Fruit fly (Drosophila melanogaster): Measurements from ENCODE around the gene Arpc3B.

Arpc3B gene

dm6 chrX:17132685-17133084 is 27.0 kb upstream of the Arpc3B start:
- TF ChIP-seq insv (GFP tag; optimal IDR thresholded peaks at IDR 0.05) (no peak), Awh (GFP tag; IDR thresholded peaks at IDR 0.05) (no peak), PHDP (tag; optimal IDR thresholded peaks at IDR 0.05) (peak; percentile 14), D19A (tag; optimal IDR thresholded peaks at IDR 0.05) (no peak), CG8290 (GFP tag; optimal IDR thresholded peaks at IDR 0.05) (no peak), CG8290 (tag; optimal IDR thresholded peaks at IDR 0.05) (no peak), sc (optimal IDR thresholded peaks at IDR 0.05) (no peak), sc (GFP tag; optimal IDR thresholded peaks at IDR 0.05) (no peak), CG4424 (GFP tag; optimal IDR thresholded peaks at IDR 0.05) (peak; percentile 18), CG4360 (GFP tag; IDR thresholded peaks at IDR 0.05) (no peak), kah (GFP tag; optimal IDR thresholded peaks at IDR 0.05) (no peak), caup (GFP tag; optimal IDR thresholded peaks at IDR 0.05; ENCODE audit: severe bottlenecking) (no peak), Meics (GFP tag; optimal IDR thresholded peaks at IDR 0.05) (no peak), Mad (GFP tag; optimal IDR thresholded peaks at IDR 0.05) (no peak), dysf (GFP tag; IDR thresholded peaks at IDR 0.05) (peak; percentile 39; the same call in 2 of the 3 replicates), Atf-2 (GFP tag; optimal IDR thresholded peaks at IDR 0.05) (no peak), Xbp1 (GFP tag; optimal IDR thresholded peaks at IDR 0.05) (no peak), CG18262 (tag; optimal IDR thresholded peaks at IDR 0.05) (no peak), dmrt11E (tag; optimal IDR thresholded peaks at IDR 0.05) (no peak), prd (optimal IDR thresholded peaks at IDR 0.05) (no peak), prd (GFP tag; IDR thresholded peaks at IDR 0.05) (no peak; the same call in 2 of the 3 replicates), CG3281 (GFP tag; optimal IDR thresholded peaks at IDR 0.05) (peak; percentile 56), pho (GFP tag; optimal IDR thresholded peaks at IDR 0.05) (no peak), Side (GFP tag; optimal IDR thresholded peaks at IDR 0.05) (no peak), Dp (GFP tag; optimal IDR thresholded peaks at IDR 0.05) (no peak), Sox100B (GFP tag; optimal IDR thresholded peaks at IDR 0.05) (peak; percentile 33), CG13123 (GFP tag; optimal IDR thresholded peaks at IDR 0.05) (no peak), Elba2 (GFP tag; optimal IDR thresholded peaks at IDR 0.05) (no peak), ewg (GFP tag; optimal IDR thresholded peaks at IDR 0.05) (no peak), CG2678 (tag; optimal IDR thresholded peaks at IDR 0.05) (no peak), CG9215 (GFP tag; IDR thresholded peaks at IDR 0.05) (no peak), Six4 (GFP tag; optimal IDR thresholded peaks at IDR 0.05) (no peak), CG7987 (GFP tag; optimal IDR thresholded peaks at IDR 0.05) (no peak), Bteb2 (GFP tag; optimal IDR thresholded peaks at IDR 0.05) (no peak), tap (tag; optimal IDR thresholded peaks at IDR 0.05) (no peak), CG10267 (tag; optimal IDR thresholded peaks at IDR 0.05) (no peak), CG15514 (GFP tag; optimal IDR thresholded peaks at IDR 0.05) (no peak), tna (GFP tag; IDR thresholded peaks at IDR 0.05; ENCODE audit: partially characterized antibody) (no peak), ttk (GFP tag; IDR thresholded peaks at IDR 0.05) (no peak), croc (GFP tag; conservative IDR thresholded peaks at IDR 0.05) (no peak), bcd (GFP tag; optimal IDR thresholded peaks at IDR 0.05) (no peak), CG13424 (tag; optimal IDR thresholded peaks at IDR 0.05) (peak; percentile 53), Xrp1 (GFP tag; IDR thresholded peaks at IDR 0.05) (no peak), Tbp (GFP tag; optimal IDR thresholded peaks at IDR 0.05) (no peak), CG34224 (GFP tag; IDR thresholded peaks at IDR 0.05; ENCODE audit: partially characterized antibody) (no peak), CG33557 (GFP tag; optimal IDR thresholded peaks at IDR 0.05) (no peak), CG17568 (GFP tag; optimal IDR thresholded peaks at IDR 0.05) (no peak), Nf-YC (tag; optimal IDR thresholded peaks at IDR 0.05) (no peak), CG30403 (GFP tag; optimal IDR thresholded peaks at IDR 0.05) (no peak), row (GFP tag; IDR thresholded peaks at IDR 0.05) (peak; percentile 15; the same call in 1 of the 3 replicates), CG11247 (GFP tag; IDR thresholded peaks at IDR 0.05) (no peak), pzg (GFP tag; optimal IDR thresholded peaks at IDR 0.05) (no peak)

All from whole organism, embryonic.